Fruit fly (Drosophila melanogaster): ENCODE data around the gene Trc8.
A peak's percentile ranks its signal among the peaks of the same experiment; 100 is the strongest.

Trc8 gene

dm6 chr3R:29493242-29493944 is 10.2 kb downstream of the Trc8 start, which contains the start of the genes CG2310 and Diedel (continued):
- TF ChIP-seq CG17829 (tag; optimal IDR thresholded peaks at IDR 0.05) (peak; percentile 62), rib (GFP tag; IDR thresholded peaks at IDR 0.05) (0 out of 2 replicates have a peak, but pooled peaks have one; percentile 21), Med (GFP tag) (peak; percentile 78), nom (GFP tag; optimal IDR thresholded peaks at IDR 0.05) (peak; percentile 13), wek (GFP tag; optimal IDR thresholded peaks at IDR 0.05) (peak; percentile 20), D (optimal IDR thresholded peaks at IDR 0.05) (peak; percentile 32), D (GFP tag; optimal IDR thresholded peaks at IDR 0.05) (no peak), her (GFP tag; optimal IDR thresholded peaks at IDR 0.05) (peak; percentile 84), Dek (tag; optimal IDR thresholded peaks at IDR 0.05) (no peak), jumu (GFP tag; optimal IDR thresholded peaks at IDR 0.05) (peak; percentile 0), ase (GFP tag; IDR thresholded peaks at IDR 0.05) (0 out of 3 replicates have a peak, but pooled peaks have one; percentile 6), lbe (GFP tag; optimal IDR thresholded peaks at IDR 0.05) (no peak), Hsf (GFP tag; optimal IDR thresholded peaks at IDR 0.05) (no peak), CG15514 (GFP tag; optimal IDR thresholded peaks at IDR 0.05) (peak; percentile 57), CG9797 (GFP tag; optimal IDR thresholded peaks at IDR 0.05) (peak; percentile 39), CG7928 (GFP tag; optimal IDR thresholded peaks at IDR 0.05) (peak; percentile 7), CG13624 (GFP tag; optimal IDR thresholded peaks at IDR 0.05) (peak; percentile 30), Ets65A (GFP tag) (peak; percentile 82), CG10979 (tag; optimal IDR thresholded peaks at IDR 0.05) (peak; percentile 37), CHES-1-like (GFP tag; optimal IDR thresholded peaks at IDR 0.05) (peak; percentile 26), Sry-δ (GFP tag; optimal IDR thresholded peaks at IDR 0.05) (peak; percentile 47), wdn (GFP tag; IDR thresholded peaks at IDR 0.05) (0 out of 2 replicates have a peak, but pooled peaks have one; percentile 34), bcd (GFP tag; optimal IDR thresholded peaks at IDR 0.05) (peak; percentile 1), Neu2 (GFP tag; optimal IDR thresholded peaks at IDR 0.05; ENCODE audit: borderline replicate concordance) (peak; percentile 80), stwl (tag; optimal IDR thresholded peaks at IDR 0.05) (peak; percentile 47), CG14014 (GFP tag; IDR thresholded peaks at IDR 0.05) (0 out of 2 replicates have a peak, but pooled peaks have one; percentile 38), fd102C (GFP tag; optimal IDR thresholded peaks at IDR 0.05) (no peak), NFAT (GFP tag; IDR thresholded peaks at IDR 0.05) (peak; percentile 43; the same call in 1 of the 2 replicates), schlank (tag; optimal IDR thresholded peaks at IDR 0.05) (no peak), E2f2 (GFP tag; IDR thresholded peaks at IDR 0.05) (peak; percentile 73), HLH4C (GFP tag; IDR thresholded peaks at IDR 0.05; ENCODE audit: partially characterized antibody) (peak; percentile 66), MBD-R2 (GFP tag; IDR thresholded peaks at IDR 0.05) (peak; percentile 61), inv (GFP tag; IDR thresholded peaks at IDR 0.05; ENCODE audit: partially characterized antibody) (peak; percentile 45; the same call in 1 of the 2 replicates), Ets97D (GFP tag; optimal IDR thresholded peaks at IDR 0.05) (peak; percentile 61), HLHmδ (GFP tag; optimal IDR thresholded peaks at IDR 0.05) (no peak), unc-4 (GFP tag; IDR thresholded peaks at IDR 0.05; ENCODE audit: partially characterized antibody) (peak; percentile 35), CG13123 (GFP tag; optimal IDR thresholded peaks at IDR 0.05) (no peak), kah (GFP tag; optimal IDR thresholded peaks at IDR 0.05) (peak; percentile 96), CG10462 (GFP tag; optimal IDR thresholded peaks at IDR 0.05) (no peak), Optix (GFP tag; IDR thresholded peaks at IDR 0.05) (no peak), hb (GFP tag; IDR thresholded peaks at IDR 0.05; ENCODE audit: partially characterized antibody) (peak; percentile 67; the same call in 1 of the 3 replicates), gro (GFP tag; optimal IDR thresholded peaks at IDR 0.05) (peak; percentile 24), CG33557 (GFP tag; optimal IDR thresholded peaks at IDR 0.05) (peak; percentile 5), CG1603 (tag; optimal IDR thresholded peaks at IDR 0.05) (peak; percentile 65), CG6272 (GFP tag; IDR thresholded peaks at IDR 0.05) (0 out of 2 replicates have a peak, but pooled peaks have one; percentile 25), NK7.1 (GFP tag; optimal IDR thresholded peaks at IDR 0.05) (no peak), knrl (GFP tag; IDR thresholded peaks at IDR 0.05; ENCODE audit: partially characterized antibody) (peak; percentile 51; the same call in 2 of the 3 replicates), ERR (GFP tag; optimal IDR thresholded peaks at IDR 0.05) (peak; percentile 38), CG8924 (tag; optimal IDR thresholded peaks at IDR 0.05) (peak; percentile 45)
